Fruit fly (Drosophila melanogaster) whole organism, adult: ENCODE measurements around the gene bocks.

Experiments
- CG11617 ChIP-seq: fragments of 200-800 bp; sonication (Bioruptor generic); optimal IDR thresholded peaks from 2 replicates; lab custom pipeline; 2017; ENCODE audit warnings: mild to moderate bottlenecking, missing biosample characterization, missing genetic modification reagents, missing genetic modification characterization
- CG12768 ChIP-seq: fragments of 200-800 bp; sonication (Bioruptor generic); optimal IDR thresholded peaks from 2 replicates; lab custom pipeline; 2017; ENCODE audit warnings: missing biosample characterization, missing genetic modification characterization, mild to moderate bottlenecking, moderate library complexity, missing genetic modification reagents
- CG14711 ChIP-seq: fragments of 200-800 bp; sonication (Bioruptor generic); optimal IDR thresholded peaks from 2 replicates; lab custom pipeline; 2018; ENCODE audit warnings: missing biosample characterization, mild to moderate bottlenecking, missing genetic modification characterization, moderate library complexity
- CG1620 ChIP-seq: fragments of 200-800 bp; sonication (Bioruptor generic); optimal IDR thresholded peaks from 2 replicates; lab custom pipeline; 2016; ENCODE audit warnings: missing biosample characterization, missing genetic modification characterization
- CG33017 ChIP-seq: fragments of 200-800 bp; sonication (Bioruptor generic); optimal IDR thresholded peaks from 2 replicates; lab custom pipeline; 2018; ENCODE audit warnings: missing biosample characterization, mild to moderate bottlenecking, missing genetic modification characterization, moderate library complexity
- CG5204 ChIP-seq: fragments of 200-800 bp; sonication (Bioruptor generic); optimal IDR thresholded peaks from 2 replicates; lab custom pipeline; 2016; ENCODE audit warnings: missing biosample characterization, missing genetic modification characterization
- CG7045 ChIP-seq: fragments of 200-800 bp; sonication (Bioruptor generic); optimal IDR thresholded peaks from 2 replicates; lab custom pipeline; 2017; ENCODE audit warnings: missing biosample characterization, mild to moderate bottlenecking, missing genetic modification characterization
- CG7101 ChIP-seq: fragments of 200-800 bp; sonication (Bioruptor generic); optimal IDR thresholded peaks from 2 replicates; lab custom pipeline; 2018; ENCODE audit warnings: missing biosample characterization, mild to moderate bottlenecking, missing genetic modification characterization, moderate library complexity
- Clk ChIP-seq: fragments of 200-800 bp; sonication (Bioruptor generic); optimal IDR thresholded peaks from 2 replicates; lab custom pipeline; 2017; ENCODE audit warnings: missing biosample characterization, missing genetic modification characterization
- Crg-1 ChIP-seq: fragments of 200-800 bp; sonication (Bioruptor generic); optimal IDR thresholded peaks from 2 replicates; lab custom pipeline; 2016; ENCODE audit warnings: missing biosample characterization, missing genetic modification characterization
- Hr96 ChIP-seq: fragments of 200-800 bp; sonication (Bioruptor generic); optimal IDR thresholded peaks from 2 replicates; lab custom pipeline; 2016; ENCODE audit warnings: missing biosample characterization, missing genetic modification characterization
- Mnt ChIP-seq: fragments of 200-800 bp; sonication (Bioruptor generic); optimal IDR thresholded peaks from 2 replicates; lab custom pipeline; 2016; ENCODE audit warnings: missing biosample characterization, mild to moderate bottlenecking, missing genetic modification characterization
- bab1 ChIP-seq: fragments of 200-800 bp; sonication (Bioruptor generic); optimal IDR thresholded peaks from 3 replicates; lab custom pipeline; 2019; ENCODE audit warnings: missing biosample characterization, mild to moderate bottlenecking, missing genetic modification characterization, moderate library complexity
- cic ChIP-seq: fragments of 200-800 bp; sonication (Bioruptor generic); optimal IDR thresholded peaks from 2 replicates; lab custom pipeline; 2017; ENCODE audit warnings: missing biosample characterization, mild to moderate bottlenecking, missing genetic modification characterization, moderate library complexity
- cnc ChIP-seq, 2 experiments: fragments of >200 bp; optimal IDR thresholded peaks; 2 replicates each; lab custom pipeline; 2017
- kay ChIP-seq: fragments of 200-800 bp; sonication (Bioruptor generic); peaks from one replicate; lab custom pipeline; 2016; ENCODE audit warnings: missing biosample characterization, missing genetic modification characterization, borderline replicate concordance
- ovo ChIP-seq: fragments of 200-800 bp; sonication (Bioruptor generic); optimal IDR thresholded peaks from 2 replicates; lab custom pipeline; 2016; ENCODE audit warnings: missing biosample characterization, missing genetic modification characterization
- pad ChIP-seq: fragments of 200-800 bp; sonication (Bioruptor generic); optimal IDR thresholded peaks from 3 replicates; lab custom pipeline; 2017; ENCODE audit warnings: missing biosample characterization, missing genetic modification characterization, mild to moderate bottlenecking, moderate library complexity, missing genetic modification reagents
- tj ChIP-seq: fragments of 200-800 bp; sonication (Bioruptor generic); optimal IDR thresholded peaks from 3 replicates; lab custom pipeline; 2017; ENCODE audit warnings: missing biosample characterization, mild to moderate bottlenecking, missing genetic modification characterization, moderate library complexity
- toe ChIP-seq: fragments of 200-800 bp; sonication (Bioruptor generic); optimal IDR thresholded peaks from 2 replicates; lab custom pipeline; 2016; ENCODE audit warnings: missing biosample characterization, missing genetic modification characterization

bocks gene

DNA sequence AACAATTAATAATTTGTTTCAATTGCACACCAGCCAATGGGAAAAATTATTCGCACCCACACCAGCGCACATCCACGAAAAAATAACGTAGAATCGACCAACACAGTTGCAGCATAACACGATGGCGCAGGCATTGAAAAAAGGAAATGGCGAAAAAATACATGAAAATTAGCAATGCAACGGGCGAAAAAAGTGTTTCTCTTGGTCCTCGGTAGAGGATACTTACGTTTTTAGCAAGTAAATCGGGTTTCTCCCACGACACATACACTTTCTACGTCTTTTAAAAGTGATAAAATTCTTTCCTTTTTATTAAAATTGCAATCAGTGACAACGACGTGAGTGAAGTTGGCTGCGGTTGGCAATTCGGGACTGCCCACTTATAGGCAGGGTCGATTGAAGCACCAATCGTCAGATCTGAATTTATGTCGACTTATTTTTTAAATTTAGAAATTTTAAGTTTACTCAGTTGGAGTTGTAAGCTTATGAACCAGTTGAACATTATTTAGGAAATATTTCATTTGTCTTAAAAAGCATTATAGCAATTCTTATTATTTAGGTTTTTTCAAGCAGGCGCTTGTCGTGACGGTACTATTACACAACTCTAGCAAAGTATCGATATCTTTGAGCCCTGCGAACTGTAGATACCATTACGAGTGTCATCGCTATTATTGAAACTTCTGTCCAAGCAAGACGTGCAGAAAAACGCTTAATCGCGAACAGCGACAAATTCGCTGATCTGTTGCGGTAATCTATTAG lies 13.2 kb downstream of the bocks start, which contains the start of the genes Kap-alpha3 and Son:
Gene Kap-alpha3 (minus strand): TSS at position 352 of the 756 bp plus-strand sequence.
Gene Son (plus strand): TSS at position 661 of the 756 bp plus-strand sequence.
- TF ChIP-seq Clk (GFP tag; lab: Kevin White, UChicago) (peak; percentile 88), cic (peak; percentile 86), CG12768 (GFP tag; lab: Kevin White, UChicago) (peak; percentile 96), CG5204 (no peak), pad (GFP tag; lab: Kevin White, UChicago) (peak; percentile 89), toe (GFP tag; lab: Kevin White, UChicago) (peak; percentile 98), bab1 (GFP tag; lab: Kevin White, UChicago) (peak; percentile 90), cnc (optimal IDR thresholded peaks at IDR 0.05; lab: Kevin White, UChicago) (no peak), CG1620 (GFP tag; lab: Kevin White, UChicago) (peak; percentile 98), tj (GFP tag; lab: Kevin White, UChicago) (peak; percentile 85), CG14711 (tag; lab: Kevin White, UChicago) (peak; percentile 97), Hr96 (GFP tag; lab: Kevin White, UChicago) (peak; percentile 97), CG7045 (GFP tag; lab: Kevin White, UChicago) (peak; percentile 96), Crg-1 (GFP tag; lab: Kevin White, UChicago) (peak; percentile 97), CG33017 (tag; lab: Kevin White, UChicago) (peak; percentile 89), kay (GFP tag; lab: Kevin White, UChicago) (no peak), ovo (GFP tag; lab: Kevin White, UChicago) (peak; percentile 96), Mnt (peak; percentile 95), CG7101 (tag; lab: Kevin White, UChicago) (peak; percentile 95), CG11617 (GFP tag; lab: Kevin White, UChicago) (peak; percentile 98)

DNA sequence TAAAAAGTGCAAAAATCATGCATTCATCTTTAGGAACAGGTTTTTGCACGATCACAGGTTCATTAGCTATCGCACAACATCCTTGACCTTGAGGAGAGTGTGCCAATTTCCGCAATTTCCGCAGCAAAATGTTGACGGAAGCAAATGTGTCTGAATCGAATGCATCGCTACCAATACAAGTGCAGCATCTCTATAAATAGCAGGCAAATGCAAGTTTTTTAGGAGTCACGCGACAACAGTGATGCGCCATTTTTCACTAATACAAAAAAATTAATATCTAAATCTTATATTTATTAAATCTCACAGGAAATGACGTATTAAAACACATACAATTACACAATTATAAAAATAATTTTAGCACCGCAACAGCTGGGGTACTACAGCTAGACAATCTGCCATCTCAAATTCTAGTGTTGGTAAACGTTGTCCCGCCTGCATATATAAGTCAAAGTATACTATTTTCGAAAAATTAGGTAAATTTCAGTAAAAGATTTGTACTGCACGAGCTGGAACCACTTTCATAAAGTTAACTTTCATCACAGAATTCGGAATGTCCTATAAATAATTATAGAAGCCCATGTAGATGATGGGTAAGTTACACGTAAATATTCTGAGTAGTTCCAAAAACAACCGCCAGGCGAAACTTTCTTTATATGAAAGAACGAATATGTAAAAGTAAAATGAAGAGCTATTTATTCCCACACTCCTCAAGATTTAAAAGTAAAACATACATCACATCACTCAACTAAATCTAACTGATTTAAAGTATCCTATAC lies 16.8 kb downstream of the bocks start, which contains the start of gene CG9399:
Gene CG9399 (minus strand): TSS at position 400 of the 776 bp plus-strand sequence.
- TF ChIP-seq toe (GFP tag; lab: Kevin White, UChicago): peak; percentile 97
- TF ChIP-seq cic: peak; percentile 78
- TF ChIP-seq kay (GFP tag; lab: Kevin White, UChicago): no peak
- TF ChIP-seq Clk (GFP tag; lab: Kevin White, UChicago): peak; percentile 97
- TF ChIP-seq Mnt: peak; percentile 96
- peak; percentile 98 for TF ChIP-seq Crg-1 (GFP tag; lab: Kevin White, UChicago)
- TF ChIP-seq CG7045 (GFP tag; lab: Kevin White, UChicago): peak; percentile 98
- TF ChIP-seq tj (GFP tag; lab: Kevin White, UChicago): peak; percentile 95
- TF ChIP-seq CG1620 (GFP tag; lab: Kevin White, UChicago): peak; percentile 99
- no peak for TF ChIP-seq cnc (optimal IDR thresholded peaks at IDR 0.05; lab: Kevin White, UChicago)
- TF ChIP-seq CG5204: peak; percentile 98
- TF ChIP-seq CG12768 (GFP tag; lab: Kevin White, UChicago): peak; percentile 98
- TF ChIP-seq Hr96 (GFP tag; lab: Kevin White, UChicago): peak; percentile 93
- TF ChIP-seq ovo (GFP tag; lab: Kevin White, UChicago): peak; percentile 93
- TF ChIP-seq pad (GFP tag; lab: Kevin White, UChicago): peak; percentile 92
- TF ChIP-seq bab1 (GFP tag; lab: Kevin White, UChicago): peak; percentile 97
- TF ChIP-seq CG33017 (tag; lab: Kevin White, UChicago): peak; percentile 98
- TF ChIP-seq CG11617 (GFP tag; lab: Kevin White, UChicago): peak; percentile 99
- peak; percentile 97 for TF ChIP-seq CG14711 (tag; lab: Kevin White, UChicago)
- TF ChIP-seq CG7101 (tag; lab: Kevin White, UChicago): peak; percentile 99

DNA sequence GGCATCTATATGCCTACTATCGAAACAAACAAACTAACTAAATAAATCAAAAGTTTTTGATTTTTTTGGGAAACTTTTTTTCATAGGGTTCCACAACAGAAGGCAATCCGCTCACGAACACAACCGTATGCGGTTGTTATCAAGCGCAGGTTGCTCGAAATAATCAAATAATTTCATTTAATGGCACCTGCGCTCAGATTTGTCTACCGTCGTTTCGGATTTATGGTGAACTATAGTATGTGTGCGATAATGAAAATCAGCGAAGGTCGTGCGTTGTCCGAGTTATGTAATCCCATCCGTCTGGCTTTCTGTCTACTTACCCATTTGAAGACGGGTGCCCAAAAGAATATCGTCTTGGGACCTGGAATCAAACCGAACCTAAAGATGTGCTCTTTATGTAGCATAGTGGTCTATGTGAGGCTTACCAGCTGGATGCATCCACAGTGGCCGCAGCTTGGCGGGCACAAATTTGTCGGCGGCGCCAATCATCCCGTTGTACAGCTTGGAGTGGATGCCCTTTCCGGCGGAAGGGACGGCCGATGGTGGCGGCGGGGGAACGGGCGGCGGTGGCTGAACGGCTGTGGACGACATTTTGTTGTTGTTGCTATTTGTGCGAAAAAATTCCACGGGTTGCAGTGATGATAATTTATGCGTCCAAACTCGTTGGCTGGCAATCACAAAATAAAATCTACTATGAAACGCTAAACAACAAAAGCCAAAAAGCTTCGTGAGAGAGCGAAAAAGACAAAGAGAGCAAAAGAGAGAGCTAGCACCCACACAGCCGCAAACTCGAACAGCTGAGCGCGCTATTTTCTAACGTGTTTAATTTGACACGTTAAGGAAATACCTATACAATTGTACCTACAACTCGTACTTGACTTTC lies 17.6 kb downstream of the bocks start:
- no peak for TF ChIP-seq toe (GFP tag; lab: Kevin White, UChicago)
- peak; percentile 89 for TF ChIP-seq cic

DNA sequence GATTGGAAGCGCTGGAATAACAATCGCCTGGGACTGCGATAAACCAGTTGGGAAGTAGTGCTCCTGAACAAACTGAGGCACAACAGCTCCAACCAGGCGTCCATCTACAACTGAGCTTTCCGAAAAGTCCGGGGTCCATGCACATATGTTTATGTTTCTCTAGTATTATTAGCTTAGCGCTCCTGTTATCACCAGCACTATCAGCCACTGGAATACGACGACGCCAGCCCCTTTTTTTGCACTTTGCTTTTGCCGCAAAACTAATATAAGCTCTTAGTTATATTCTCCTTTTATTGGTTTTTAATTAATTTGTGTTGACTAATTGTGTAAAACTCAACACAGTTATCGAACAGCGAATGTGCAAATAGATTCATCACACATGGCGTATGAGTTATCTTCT lies 19.3 kb downstream of the bocks start, which contains the start of gene CG9396:
Gene CG9396 (minus strand): TSS at position 101 of the 400 bp plus-strand sequence.
- no peak for TF ChIP-seq toe (GFP tag; lab: Kevin White, UChicago)
- TF ChIP-seq cic: peak; percentile 85
- peak; percentile 10 for TF ChIP-seq CG7101 (tag; lab: Kevin White, UChicago)
- peak; percentile 1 for TF ChIP-seq Mnt
- no peak for TF ChIP-seq tj (GFP tag; lab: Kevin White, UChicago)
- TF ChIP-seq Crg-1 (GFP tag; lab: Kevin White, UChicago): no peak
- no peak for TF ChIP-seq cnc (optimal IDR thresholded peaks at IDR 0.05; lab: Kevin White, UChicago)
- no peak for TF ChIP-seq Clk (GFP tag; lab: Kevin White, UChicago)
- no peak for TF ChIP-seq pad (GFP tag; lab: Kevin White, UChicago)
- TF ChIP-seq Hr96 (GFP tag; lab: Kevin White, UChicago): no peak
